Fruit fly (Drosophila melanogaster) whole organism, embryonic: ENCODE results near the gene CG43679.

Experiments
- CG1024 ChIP-seq: fragments of 200-800 bp; sonication (Bioruptor generic); IDR thresholded peaks from 2 replicates; pipeline ENCODE4 v1.3.6; 2022; ENCODE audit warnings: missing biosample characterization, missing genetic modification characterization
- CG10366 ChIP-seq: fragments of 200-800 bp; sonication (Bioruptor generic); IDR thresholded peaks from 2 replicates; pipeline ENCODE4 v1.3.6; 2022; ENCODE audit warnings: missing biosample characterization, missing genetic modification characterization
- CG11504 ChIP-seq: fragments of 200-800 bp; sonication (Bioruptor generic); optimal IDR thresholded peaks from 3 replicates; lab custom pipeline; 2019; ENCODE audit warnings: missing biosample characterization, mild to moderate bottlenecking, missing genetic modification characterization, moderate library complexity
- CG11723 ChIP-seq: fragments of 200-800 bp; sonication (Bioruptor generic); optimal IDR thresholded peaks from 2 replicates; lab custom pipeline; 2017; ENCODE audit warnings: missing biosample characterization, mild to moderate bottlenecking, missing genetic modification characterization
- CG14441 ChIP-seq: fragments of 200-800 bp; sonication (Bioruptor generic); IDR thresholded peaks from 2 replicates; pipeline ENCODE4 v1.3.6; 2022; ENCODE audit warnings: missing biosample characterization, missing genetic modification characterization
- CG15073 ChIP-seq: fragments of 200-800 bp; sonication (Bioruptor generic); optimal IDR thresholded peaks from 2 replicates; lab custom pipeline; 2016; ENCODE audit warnings: missing biosample characterization, missing genetic modification characterization
- CG16813 ChIP-seq: fragments of 200-800 bp; sonication (Bioruptor generic); IDR thresholded peaks from 3 replicates; pipeline ENCODE4 v1.3.6; 2022; ENCODE audit warnings: missing biosample characterization, missing genetic modification characterization; ENCODE audit not compliant: partially characterized antibody
- CG16863 ChIP-seq: fragments of 200-800 bp; sonication (Bioruptor generic); optimal IDR thresholded peaks from 3 replicates; lab custom pipeline; 2016; ENCODE audit warnings: missing biosample characterization, missing genetic modification characterization
- CG18262 ChIP-seq: fragments of 200-800 bp; optimal IDR thresholded peaks from 3 replicates; lab custom pipeline; 2019; ENCODE audit warnings: missing biosample characterization, mild to moderate bottlenecking, missing genetic modification characterization, moderate library complexity
- CG30431 ChIP-seq: fragments of 200-800 bp; sonication (Bioruptor generic); optimal IDR thresholded peaks from 2 replicates; lab custom pipeline; 2017; ENCODE audit warnings: missing biosample characterization, missing genetic modification characterization
- CG42726 ChIP-seq: fragments of 200-800 bp; sonication (Bioruptor generic); IDR thresholded peaks from 2 replicates; pipeline ENCODE4 v1.3.6; 2022; ENCODE audit warnings: missing biosample characterization, missing genetic modification characterization; ENCODE audit not compliant: partially characterized antibody
- CG4707 ChIP-seq: fragments of 200-800 bp; sonication (Bioruptor generic); optimal IDR thresholded peaks from 2 replicates; lab custom pipeline; 2018; ENCODE audit warnings: missing biosample characterization, mild to moderate bottlenecking, missing genetic modification characterization, moderate library complexity
- CG7357 ChIP-seq: fragments of 200-800 bp; sonication (Bioruptor generic); IDR thresholded peaks from 3 replicates; pipeline ENCODE4 v1.3.6; 2022; ENCODE audit warnings: missing biosample characterization, missing genetic modification characterization
- CG7745 ChIP-seq: fragments of 200-800 bp; sonication (Bioruptor generic); optimal IDR thresholded peaks from 2 replicates; lab custom pipeline; 2018; ENCODE audit warnings: missing biosample characterization, mild to moderate bottlenecking, missing genetic modification characterization, moderate library complexity
- CG7786 ChIP-seq: fragments of 200-800 bp; sonication (Bioruptor generic); optimal IDR thresholded peaks from 2 replicates; lab custom pipeline; 2016; ENCODE audit warnings: missing biosample characterization, missing genetic modification characterization
- CG9817 ChIP-seq: fragments of 200-800 bp; sonication (Bioruptor generic); optimal IDR thresholded peaks from 2 replicates; lab custom pipeline; 2018; ENCODE audit warnings: missing biosample characterization, mild to moderate bottlenecking, missing genetic modification characterization, moderate library complexity
- Camta ChIP-seq: fragments of 200-800 bp; sonication (Bioruptor generic); optimal IDR thresholded peaks from 2 replicates; lab custom pipeline; 2016; ENCODE audit warnings: missing biosample characterization, missing genetic modification characterization
- Doc3 ChIP-seq: fragments of 200-800 bp; sonication (Bioruptor generic); IDR thresholded peaks from 3 replicates; pipeline ENCODE4 v1.3.6; 2022; ENCODE audit warnings: missing biosample characterization, missing genetic modification characterization; ENCODE audit not compliant: partially characterized antibody
- E2f1 ChIP-seq: fragments of 200-800 bp; sonication (Bioruptor generic); IDR thresholded peaks from 2 replicates; pipeline ENCODE4 v1.3.6; 2022; ENCODE audit warnings: missing biosample characterization, missing genetic modification characterization
- ERR ChIP-seq: fragments of 200-800 bp; sonication (Bioruptor generic); optimal IDR thresholded peaks from 2 replicates; lab custom pipeline; 2016; ENCODE audit warnings: missing biosample characterization, missing genetic modification characterization
- Elba2 ChIP-seq: fragments of 200-800 bp; sonication (Bioruptor generic); optimal IDR thresholded peaks from 3 replicates; lab custom pipeline; 2016; ENCODE audit warnings: missing biosample characterization, missing genetic modification characterization
- H2.0 ChIP-seq: fragments of 200-800 bp; sonication (Bioruptor generic); IDR thresholded peaks from 2 replicates; pipeline ENCODE4 v1.3.6; 2022; ENCODE audit warnings: missing biosample characterization, missing genetic modification characterization
- Hand ChIP-seq: fragments of 200-800 bp; sonication (Bioruptor generic); optimal IDR thresholded peaks from 2 replicates; lab custom pipeline; 2017; ENCODE audit warnings: mild to moderate bottlenecking, missing biosample characterization, missing genetic modification reagents, missing genetic modification characterization
- MBD-R2 ChIP-seq: fragments of 200-800 bp; sonication (Bioruptor generic); IDR thresholded peaks from 2 replicates; pipeline ENCODE4 v1.3.6; 2022; ENCODE audit warnings: missing biosample characterization, missing genetic modification characterization
- NC2α ChIP-seq: fragments of 200-800 bp; sonication (Bioruptor generic); optimal IDR thresholded peaks from 2 replicates; lab custom pipeline; 2016; ENCODE audit warnings: missing biosample characterization, missing genetic modification characterization
- Nf-YB ChIP-seq: fragments of 200-800 bp; sonication (Bioruptor generic); optimal IDR thresholded peaks from 3 replicates; lab custom pipeline; 2019; ENCODE audit warnings: missing biosample characterization, mild to moderate bottlenecking, missing genetic modification characterization, moderate library complexity
- Ravus ChIP-seq: fragments of 200-800 bp; sonication (Bioruptor generic); IDR thresholded peaks from 2 replicates; pipeline ENCODE4 v1.3.6; 2022; ENCODE audit warnings: missing biosample characterization, missing genetic modification characterization
- Trl ChIP-seq, 3 experiments: fragments of >200 bp in 2 of 3; fragments of 200-800 bp in 1 of 3; sonication (Bioruptor generic) in 1 of 3; optimal IDR thresholded peaks; 2 replicates in 1 of 3; 3 replicates in 2 of 3; lab custom pipeline; 2016 to 2017; ENCODE audit warnings: missing biosample characterization in 1 of 3, missing genetic modification characterization in 1 of 3
- Vsx1 ChIP-seq: fragments of 200-800 bp; sonication (Bioruptor generic); optimal IDR thresholded peaks from 2 replicates; lab custom pipeline; 2017; ENCODE audit warnings: missing biosample characterization, mild to moderate bottlenecking, missing genetic modification characterization, missing genetic modification reagents
- amos ChIP-seq: fragments of 200-800 bp; sonication (Bioruptor generic); IDR thresholded peaks from 2 replicates; pipeline ENCODE4 v1.3.6; 2022; ENCODE audit warnings: missing biosample characterization, missing genetic modification characterization; ENCODE audit not compliant: partially characterized antibody
- az2 ChIP-seq: fragments of 200-800 bp; sonication (Bioruptor generic); optimal IDR thresholded peaks from 3 replicates; lab custom pipeline; 2016; ENCODE audit warnings: missing biosample characterization, missing genetic modification characterization
- bbx ChIP-seq: fragments of 200-800 bp; sonication (Bioruptor generic); IDR thresholded peaks from 2 replicates; pipeline ENCODE4 v1.3.6; 2022; ENCODE audit warnings: missing biosample characterization, missing genetic modification characterization; ENCODE audit not compliant: partially characterized antibody
- dm ChIP-seq: fragments of 200-800 bp; sonication (Bioruptor generic); optimal IDR thresholded peaks from 3 replicates; lab custom pipeline; 2016; ENCODE audit warnings: missing biosample characterization, missing genetic modification characterization
- grn ChIP-seq: fragments of 200-800 bp; sonication (Bioruptor generic); optimal IDR thresholded peaks from 3 replicates; lab custom pipeline; 2017; ENCODE audit warnings: missing biosample characterization, missing genetic modification characterization
- hkb ChIP-seq, 2 experiments: fragments of 200-800 bp in 1 of 2; fragments of >200 bp in 1 of 2; sonication (Bioruptor generic) in 1 of 2; IDR thresholded peaks in 1 of 2; optimal IDR thresholded peaks in 1 of 2; 2 replicates each; pipeline versions ENCODE4 v1.3.6 to Lab custom; 2017 to 2022; ENCODE audit warnings: missing biosample characterization in 1 of 2, missing genetic modification characterization in 1 of 2
- jing ChIP-seq: fragments of 200-800 bp; sonication (Bioruptor generic); optimal IDR thresholded peaks from 2 replicates; lab custom pipeline; 2018; ENCODE audit warnings: missing biosample characterization, mild to moderate bottlenecking, missing genetic modification characterization
- lola ChIP-seq, 3 experiments: fragments of >200 bp in 2 of 3; fragments of 200-800 bp in 1 of 3; sonication (Bioruptor generic) in 1 of 3; optimal IDR thresholded peaks; 2 replicates each; lab custom pipeline; 2017 to 2019; ENCODE audit warnings: missing biosample characterization in 3 of 3, missing genetic modification characterization in 3 of 3, mild to moderate bottlenecking in 1 of 3, moderate library complexity in 1 of 3
- maf-S ChIP-seq: fragments of 200-800 bp; sonication (Bioruptor generic); optimal IDR thresholded peaks from 2 replicates; lab custom pipeline; 2016; ENCODE audit warnings: missing biosample characterization, missing genetic modification characterization
- mirr ChIP-seq: fragments of 200-800 bp; sonication (Bioruptor generic); optimal IDR thresholded peaks from 3 replicates; lab custom pipeline; 2018; ENCODE audit warnings: missing biosample characterization, mild to moderate bottlenecking, missing genetic modification characterization
- nau ChIP-seq: fragments of 200-800 bp; sonication (Bioruptor generic); optimal IDR thresholded peaks from 3 replicates; lab custom pipeline; 2017; ENCODE audit warnings: missing biosample characterization, mild to moderate bottlenecking, missing genetic modification characterization, missing genetic modification reagents
- pita ChIP-seq: fragments of 200-800 bp; sonication (Bioruptor generic); optimal IDR thresholded peaks from 2 replicates; lab custom pipeline; 2017; ENCODE audit warnings: missing biosample characterization, mild to moderate bottlenecking, missing genetic modification characterization
- pum ChIP-seq: fragments of 200-800 bp; sonication (Bioruptor generic); optimal IDR thresholded peaks from 2 replicates; lab custom pipeline; 2016; ENCODE audit warnings: missing biosample characterization, missing genetic modification characterization
- rib ChIP-seq: fragments of 200-800 bp; sonication (Bioruptor generic); IDR thresholded peaks from 2 replicates; pipeline ENCODE4 v1.3.6; 2022; ENCODE audit warnings: missing biosample characterization, missing genetic modification characterization
- seq ChIP-seq: fragments of 200-800 bp; sonication (Bioruptor generic); IDR thresholded peaks from 2 replicates; pipeline ENCODE4 v1.3.6; 2022; ENCODE audit warnings: missing biosample characterization, missing genetic modification characterization
- sim ChIP-seq: fragments of 200-800 bp; sonication (Bioruptor generic); IDR thresholded peaks from 2 replicates; pipeline ENCODE4 v1.3.6; 2022; ENCODE audit warnings: missing biosample characterization, missing genetic modification characterization
- slbo ChIP-seq: fragments of 200-800 bp; sonication (Bioruptor generic); IDR thresholded peaks from 2 replicates; pipeline ENCODE4 v1.3.6; 2022; ENCODE audit warnings: missing biosample characterization, missing genetic modification characterization
- yki ChIP-seq: fragments of >200 bp; optimal IDR thresholded peaks from 3 replicates; lab custom pipeline; 2018
- zfh2 ChIP-seq: fragments of 200-800 bp; sonication (Bioruptor generic); optimal IDR thresholded peaks from 2 replicates; lab custom pipeline; 2016; ENCODE audit warnings: missing biosample characterization, missing genetic modification characterization

The CG43679 gene

DNA sequence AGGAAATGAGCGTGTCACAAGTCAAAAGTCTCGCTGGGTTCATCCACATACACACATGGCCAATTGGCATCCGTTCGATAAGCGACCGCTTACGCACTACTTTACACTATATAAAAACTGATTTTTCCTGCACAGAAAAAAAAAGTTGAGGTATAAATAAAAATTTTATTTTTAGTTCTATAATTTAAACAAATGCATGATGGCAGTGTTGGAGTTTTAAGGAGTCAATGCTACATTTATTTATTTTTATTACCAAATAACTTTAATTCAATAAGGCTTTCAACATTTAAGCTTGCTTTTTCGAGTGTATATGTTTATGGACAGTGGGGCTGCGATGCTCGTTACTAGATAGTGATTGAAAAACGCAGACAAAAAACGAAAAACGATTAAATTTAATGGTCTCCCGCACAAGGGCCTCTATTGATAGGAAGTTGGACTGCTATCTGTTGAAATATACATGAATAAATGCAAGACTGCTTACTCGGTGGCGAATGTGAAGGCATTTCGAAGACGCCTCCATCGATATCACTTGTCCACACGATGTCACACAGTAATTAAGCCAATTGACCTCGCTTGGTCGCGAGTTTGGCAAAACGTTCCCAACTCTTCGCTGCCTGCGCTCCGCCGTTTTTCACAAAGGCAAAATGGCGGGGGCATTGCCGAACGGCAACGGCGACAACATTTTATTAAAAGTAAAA is 39.4 kb downstream of the CG43679 start:
- no peak for TF ChIP-seq Trl (optimal IDR thresholded peaks at IDR 0.05; lab: Kevin White, UChicago)
- TF ChIP-seq Trl (GFP tag; optimal IDR thresholded peaks at IDR 0.05; lab: Kevin White, UChicago), result peak; percentile 3
- no peak for TF ChIP-seq rib (GFP tag; lab: Robert Waterston, UW)
- TF ChIP-seq CG14441 (GFP tag; lab: Robert Waterston, UW), result peak; percentile 76
- no peak for TF ChIP-seq zfh2 (GFP tag; lab: Kevin White, UChicago)
- peak; percentile 86 for TF ChIP-seq CG18262 (tag; lab: Kevin White, UChicago)
- peak; percentile 62 for TF ChIP-seq E2f1
- peak; percentile 51 for TF ChIP-seq CG11723 (GFP tag; lab: Kevin White, UChicago)
- peak; percentile 74 for TF ChIP-seq az2 (GFP tag; lab: Kevin White, UChicago)
- TF ChIP-seq H2.0, result peak; percentile 57; the same call in 1 of the 2 replicates
- no peak for TF ChIP-seq pita (GFP tag; lab: Kevin White, UChicago)
- TF ChIP-seq seq (GFP tag; lab: Robert Waterston, UW), result peak; percentile 65
- TF ChIP-seq nau (GFP tag; lab: Kevin White, UChicago), result peak; percentile 25
- TF ChIP-seq slbo (GFP tag; lab: Robert Waterston, UW), result peak; percentile 76
- TF ChIP-seq CG1024 (GFP tag; lab: Robert Waterston, UW), result peak; percentile 49; the same call in 1 of the 2 replicates
- no peak for TF ChIP-seq CG15073
- TF ChIP-seq dm (GFP tag; lab: Kevin White, UChicago), result no peak
- TF ChIP-seq CG4707, result peak; percentile 49
- no peak for TF ChIP-seq CG42726
- no peak for TF ChIP-seq NC2α (GFP tag; lab: Kevin White, UChicago)
- TF ChIP-seq yki, result no peak
- TF ChIP-seq pum (GFP tag; lab: Kevin White, UChicago), result peak; percentile 47
- peak; percentile 5 for TF ChIP-seq mirr (GFP tag; lab: Kevin White, UChicago)
- no peak for TF ChIP-seq CG7786 (GFP tag; lab: Kevin White, UChicago)
- TF ChIP-seq Elba2, result no peak
- TF ChIP-seq amos (GFP tag; lab: Robert Waterston, UW), result no peak
- peak; percentile 50 for TF ChIP-seq CG30431 (GFP tag; lab: Kevin White, UChicago)
- no peak for TF ChIP-seq ERR (GFP tag; lab: Kevin White, UChicago)
- TF ChIP-seq CG7357 (GFP tag; lab: Robert Waterston, UW), result peak; percentile 60; the same call in 2 of the 3 replicates
- TF ChIP-seq Camta (GFP tag; lab: Kevin White, UChicago), result peak; percentile 18
- TF ChIP-seq Vsx1, result peak; percentile 36
- TF ChIP-seq CG16813 (GFP tag; lab: Robert Waterston, UW), result no peak
- no peak for TF ChIP-seq hkb (optimal IDR thresholded peaks at IDR 0.05; lab: Kevin White, UChicago)
- TF ChIP-seq hkb (GFP tag; IDR thresholded peaks at IDR 0.05; lab: Robert Waterston, UW), result peak; percentile 86
- TF ChIP-seq jing (GFP tag; lab: Kevin White, UChicago), result peak; percentile 40
- peak; percentile 23; the same call in 1 of the 2 replicates for TF ChIP-seq Ravus (GFP tag; lab: Robert Waterston, UW)
- peak; percentile 89 for TF ChIP-seq CG11504 (tag; lab: Kevin White, UChicago)
- TF ChIP-seq Hand (GFP tag; lab: Kevin White, UChicago), result peak; percentile 27
- peak; percentile 29 for TF ChIP-seq CG16863 (GFP tag; lab: Kevin White, UChicago)
- TF ChIP-seq CG10366 (GFP tag; lab: Robert Waterston, UW), result peak; percentile 70
- TF ChIP-seq lola (GFP tag; optimal IDR thresholded peaks at IDR 0.05; lab: Kevin White, UChicago), result peak in 1 of 3 experiments; percentile 80
- peak; percentile 68 for TF ChIP-seq CG9817
- peak; percentile 1 for TF ChIP-seq CG7745
- peak; percentile 67; the same call in 1 of the 2 replicates for TF ChIP-seq sim (GFP tag; lab: Robert Waterston, UW)
- TF ChIP-seq maf-S, result peak; percentile 23
- no peak for TF ChIP-seq Doc3 (GFP tag; lab: Robert Waterston, UW)
- no peak for TF ChIP-seq bbx (GFP tag; lab: Robert Waterston, UW)
- TF ChIP-seq Nf-YB (GFP tag; lab: Kevin White, UChicago), result peak; percentile 55
- peak; percentile 12 for TF ChIP-seq grn (GFP tag; lab: Kevin White, UChicago)
- TF ChIP-seq MBD-R2 (GFP tag; lab: Robert Waterston, UW), result peak; percentile 39; the same call in 1 of the 2 replicates
